Fruit fly (Drosophila melanogaster) whole organism, embryonic: ENCODE data around the gene CG7183.

Experiments
- Atf-2 ChIP-seq: fragments of 200-800 bp; sonication (Bioruptor generic); optimal IDR thresholded peaks from 2 replicates; lab custom pipeline; 2016; ENCODE audit warnings: missing biosample characterization, missing genetic modification characterization
- Awh ChIP-seq: fragments of 200-800 bp; sonication (Bioruptor generic); IDR thresholded peaks from 2 replicates; pipeline ENCODE4, ENCODE4 v1.3.6; 2022; ENCODE audit warnings: missing biosample characterization, missing genetic modification characterization
- Bteb2 ChIP-seq: fragments of 200-800 bp; sonication (Bioruptor generic); optimal IDR thresholded peaks from 2 replicates; lab custom pipeline; 2016; ENCODE audit warnings: missing biosample characterization, missing genetic modification characterization
- CG10654 ChIP-seq: fragments of 200-800 bp; sonication (Bioruptor generic); optimal IDR thresholded peaks from 2 replicates; lab custom pipeline; 2016; ENCODE audit warnings: missing biosample characterization, missing genetic modification characterization
- CG12071 ChIP-seq: fragments of 200-800 bp; sonication (Bioruptor generic); optimal IDR thresholded peaks from 3 replicates; lab custom pipeline; 2018; ENCODE audit warnings: missing biosample characterization, mild to moderate bottlenecking, missing genetic modification characterization
- CG12299 ChIP-seq: fragments of 200-800 bp; sonication (Bioruptor generic); optimal IDR thresholded peaks from 2 replicates; lab custom pipeline; 2018; ENCODE audit warnings: missing biosample characterization, mild to moderate bottlenecking, missing genetic modification characterization
- CG13775 ChIP-seq: fragments of 200-800 bp; sonication (Bioruptor generic); optimal IDR thresholded peaks from 3 replicates; lab custom pipeline; 2017; ENCODE audit warnings: missing biosample characterization, mild to moderate bottlenecking, missing genetic modification characterization
- CG15011 ChIP-seq: fragments of 200-800 bp; sonication (Bioruptor generic); optimal IDR thresholded peaks from 3 replicates; lab custom pipeline; 2018; ENCODE audit warnings: missing biosample characterization, mild to moderate bottlenecking, missing genetic modification characterization
- CG15514 ChIP-seq: fragments of 200-800 bp; sonication (Bioruptor generic); optimal IDR thresholded peaks from 3 replicates; lab custom pipeline; 2017; ENCODE audit warnings: missing biosample characterization, missing genetic modification characterization, mild to moderate bottlenecking, moderate library complexity, missing genetic modification reagents
- CG16815 ChIP-seq: fragments of 200-800 bp; sonication (Bioruptor generic); optimal IDR thresholded peaks from 3 replicates; lab custom pipeline; 2017; ENCODE audit warnings: missing biosample characterization, mild to moderate bottlenecking, missing genetic modification characterization
- CG16863 ChIP-seq: fragments of 200-800 bp; sonication (Bioruptor generic); optimal IDR thresholded peaks from 3 replicates; lab custom pipeline; 2016; ENCODE audit warnings: missing biosample characterization, missing genetic modification characterization
- CG17361 ChIP-seq: fragments of 200-800 bp; sonication (Bioruptor generic); IDR thresholded peaks from 3 replicates; pipeline ENCODE4 v1.3.6; 2022; ENCODE audit warnings: missing biosample characterization, missing genetic modification characterization
- CG1792 ChIP-seq: fragments of 200-800 bp; sonication (Bioruptor generic); optimal IDR thresholded peaks from 2 replicates; lab custom pipeline; 2016; ENCODE audit warnings: missing biosample characterization, missing genetic modification characterization
- CG3065 ChIP-seq: fragments of 200-800 bp; sonication (Bioruptor generic); optimal IDR thresholded peaks from 2 replicates; lab custom pipeline; 2016; ENCODE audit warnings: missing biosample characterization, missing genetic modification characterization
- CG31441 ChIP-seq: fragments of 200-800 bp; sonication (Bioruptor generic); IDR thresholded peaks from 2 replicates; pipeline ENCODE4 v1.3.6; 2022; ENCODE audit warnings: missing biosample characterization, missing genetic modification characterization
- CG7372 ChIP-seq: fragments of 200-800 bp; sonication (Bioruptor generic); IDR thresholded peaks from 2 replicates; pipeline ENCODE4 v1.3.6; 2022; ENCODE audit warnings: missing biosample characterization, missing genetic modification characterization
- CG8290 ChIP-seq, 3 experiments: fragments of 200-800 bp; sonication (Bioruptor generic); optimal IDR thresholded peaks; 2 replicates each; lab custom pipeline; 2016 to 2019; ENCODE audit warnings: missing biosample characterization in 3 of 3, missing genetic modification characterization in 3 of 3, mild to moderate bottlenecking in 2 of 3, moderate library complexity in 1 of 3
- Dref ChIP-seq: fragments of 200-800 bp; sonication (Bioruptor generic); IDR thresholded peaks from 2 replicates; pipeline ENCODE4 v1.3.6; 2022; ENCODE audit warnings: missing biosample characterization, missing genetic modification characterization
- Ets97D ChIP-seq: fragments of 200-800 bp; sonication (Bioruptor generic); optimal IDR thresholded peaks from 3 replicates; lab custom pipeline; 2016; ENCODE audit warnings: missing biosample characterization, missing genetic modification characterization
- Fer3 ChIP-seq: fragments of 200-800 bp; sonication (Bioruptor generic); optimal IDR thresholded peaks from 2 replicates; lab custom pipeline; 2018; ENCODE audit warnings: missing biosample characterization, mild to moderate bottlenecking, missing genetic modification characterization, moderate library complexity
- Jarid2 ChIP-seq: fragments of 200-800 bp; sonication (Bioruptor generic); optimal IDR thresholded peaks from 3 replicates; lab custom pipeline; 2017; ENCODE audit warnings: mild to moderate bottlenecking, missing biosample characterization, missing genetic modification reagents, missing genetic modification characterization
- Lhr ChIP-seq: fragments of 200-800 bp; sonication (Bioruptor generic); optimal IDR thresholded peaks from 3 replicates; lab custom pipeline; 2017; ENCODE audit warnings: mild to moderate bottlenecking, missing biosample characterization, missing genetic modification reagents, missing genetic modification characterization
- NC2α ChIP-seq: fragments of 200-800 bp; sonication (Bioruptor generic); optimal IDR thresholded peaks from 2 replicates; lab custom pipeline; 2016; ENCODE audit warnings: missing biosample characterization, missing genetic modification characterization
- Oaz ChIP-seq: fragments of 200-800 bp; sonication (Bioruptor generic); IDR thresholded peaks from 2 replicates; pipeline ENCODE4 v1.3.6; 2022; ENCODE audit warnings: missing biosample characterization, missing genetic modification characterization
- Sox102F ChIP-seq: fragments of 200-800 bp; sonication (Bioruptor generic); optimal IDR thresholded peaks from 2 replicates; lab custom pipeline; 2018; ENCODE audit warnings: missing biosample characterization, mild to moderate bottlenecking, missing genetic modification characterization, moderate library complexity
- Tbp ChIP-seq: fragments of >200 bp; optimal IDR thresholded peaks from 2 replicates; lab custom pipeline; 2018; ENCODE audit warnings: missing biosample characterization, missing genetic modification characterization
- ac ChIP-seq: fragments of 200-800 bp; sonication (Bioruptor generic); optimal IDR thresholded peaks from 3 replicates; lab custom pipeline; 2017; ENCODE audit warnings: missing biosample characterization, mild to moderate bottlenecking, missing genetic modification characterization
- ap ChIP-seq: fragments of 200-800 bp; sonication (Bioruptor generic); IDR thresholded peaks from 2 replicates; pipeline ENCODE4 v1.3.6; 2022; ENCODE audit warnings: missing biosample characterization, missing genetic modification characterization
- bbx ChIP-seq: fragments of 200-800 bp; sonication (Bioruptor generic); IDR thresholded peaks from 2 replicates; pipeline ENCODE4 v1.3.6; 2022; ENCODE audit warnings: missing biosample characterization, missing genetic modification characterization; ENCODE audit not compliant: partially characterized antibody
- bcd ChIP-seq: fragments of 200-800 bp; sonication (Bioruptor generic); optimal IDR thresholded peaks from 2 replicates; lab custom pipeline; 2017; ENCODE audit warnings: missing biosample characterization, mild to moderate bottlenecking, missing genetic modification characterization
- chinmo ChIP-seq: fragments of 200-800 bp; sonication (Bioruptor generic); IDR thresholded peaks from 4 replicates; pipeline ENCODE4 v1.3.6; 2022; ENCODE audit warnings: missing biosample characterization, missing genetic modification characterization; ENCODE audit not compliant: partially characterized antibody
- croc ChIP-seq: fragments of 200-800 bp; sonication (Bioruptor generic); conservative IDR thresholded peaks from 3 replicates; pipeline ENCODE4 v1.3.6; 2022; ENCODE audit warnings: missing biosample characterization, missing genetic modification characterization
- cwo ChIP-seq: fragments of 200-800 bp; sonication (Bioruptor generic); optimal IDR thresholded peaks from 3 replicates; lab custom pipeline; 2017; ENCODE audit warnings: missing biosample characterization, missing genetic modification characterization, mild to moderate bottlenecking, moderate library complexity, missing genetic modification reagents
- dan ChIP-seq: fragments of 200-800 bp; sonication (Bioruptor generic); IDR thresholded peaks from 2 replicates; pipeline ENCODE4 v1.3.6; 2022; ENCODE audit warnings: missing biosample characterization, missing genetic modification characterization
- ftz-f1 ChIP-seq: fragments of 200-800 bp; sonication (Bioruptor generic); optimal IDR thresholded peaks from 2 replicates; lab custom pipeline; 2016; ENCODE audit warnings: missing biosample characterization, missing genetic modification characterization
- grau ChIP-seq: fragments of 200-800 bp; optimal IDR thresholded peaks from 3 replicates; lab custom pipeline; 2019; ENCODE audit warnings: missing biosample characterization, mild to moderate bottlenecking, missing genetic modification characterization, moderate library complexity
- gsb ChIP-seq: fragments of 200-800 bp; sonication (Bioruptor generic); IDR thresholded peaks from 2 replicates; pipeline ENCODE4 v1.3.6; 2022; ENCODE audit warnings: missing biosample characterization, missing genetic modification characterization
- hkb ChIP-seq, 2 experiments: fragments of 200-800 bp in 1 of 2; fragments of >200 bp in 1 of 2; sonication (Bioruptor generic) in 1 of 2; IDR thresholded peaks in 1 of 2; optimal IDR thresholded peaks in 1 of 2; 2 replicates each; pipeline versions ENCODE4 v1.3.6 to Lab custom; 2017 to 2022; ENCODE audit warnings: missing biosample characterization in 1 of 2, missing genetic modification characterization in 1 of 2
- jing ChIP-seq: fragments of 200-800 bp; sonication (Bioruptor generic); optimal IDR thresholded peaks from 2 replicates; lab custom pipeline; 2018; ENCODE audit warnings: missing biosample characterization, mild to moderate bottlenecking, missing genetic modification characterization
- ken ChIP-seq: fragments of 200-800 bp; sonication (Bioruptor generic); IDR thresholded peaks from 3 replicates; pipeline ENCODE4 v1.3.6; 2022; ENCODE audit warnings: missing biosample characterization, missing genetic modification characterization
- nmo ChIP-seq: fragments of 200-800 bp; sonication (Bioruptor generic); optimal IDR thresholded peaks from 2 replicates; lab custom pipeline; 2018; ENCODE audit warnings: missing biosample characterization, mild to moderate bottlenecking, missing genetic modification characterization, moderate library complexity
- org-1 ChIP-seq: fragments of 200-800 bp; sonication (Bioruptor generic); optimal IDR thresholded peaks from 2 replicates; lab custom pipeline; 2017; ENCODE audit warnings: missing biosample characterization, missing genetic modification characterization
- pb ChIP-seq: fragments of 200-800 bp; sonication (Bioruptor generic); optimal IDR thresholded peaks from 3 replicates; lab custom pipeline; 2016; ENCODE audit warnings: missing biosample characterization, missing genetic modification characterization
- pho ChIP-seq: fragments of 200-800 bp; sonication (Bioruptor generic); optimal IDR thresholded peaks from 2 replicates; lab custom pipeline; 2016; ENCODE audit warnings: missing biosample characterization, missing genetic modification characterization
- pnt ChIP-seq: fragments of 200-800 bp; sonication (Bioruptor generic); optimal IDR thresholded peaks from 3 replicates; lab custom pipeline; 2016; ENCODE audit warnings: missing biosample characterization, missing genetic modification characterization
- ranshi ChIP-seq: fragments of 200-800 bp; sonication (Bioruptor generic); IDR thresholded peaks from 2 replicates; pipeline ENCODE4 v1.3.6; 2022; ENCODE audit warnings: missing biosample characterization, missing genetic modification characterization
- sens-2 ChIP-seq: fragments of 200-800 bp; sonication (Bioruptor generic); IDR thresholded peaks from 2 replicates; pipeline ENCODE4 v1.3.6; 2022; ENCODE audit warnings: missing biosample characterization, missing genetic modification characterization
- sr ChIP-seq: fragments of 200-800 bp; sonication (Bioruptor generic); IDR thresholded peaks from 3 replicates; pipeline ENCODE4 v1.3.6; 2022; ENCODE audit warnings: missing biosample characterization, missing genetic modification characterization
- tin ChIP-seq: fragments of 200-800 bp; sonication (Bioruptor generic); optimal IDR thresholded peaks from 3 replicates; lab custom pipeline; 2016; ENCODE audit warnings: missing biosample characterization, missing genetic modification characterization
- vnd ChIP-seq: fragments of 200-800 bp; sonication (Bioruptor generic); IDR thresholded peaks from 3 replicates; pipeline ENCODE4 v1.3.6; 2022; ENCODE audit warnings: missing biosample characterization, missing genetic modification characterization; ENCODE audit not compliant: partially characterized antibody

Gene CG7183

DNA sequence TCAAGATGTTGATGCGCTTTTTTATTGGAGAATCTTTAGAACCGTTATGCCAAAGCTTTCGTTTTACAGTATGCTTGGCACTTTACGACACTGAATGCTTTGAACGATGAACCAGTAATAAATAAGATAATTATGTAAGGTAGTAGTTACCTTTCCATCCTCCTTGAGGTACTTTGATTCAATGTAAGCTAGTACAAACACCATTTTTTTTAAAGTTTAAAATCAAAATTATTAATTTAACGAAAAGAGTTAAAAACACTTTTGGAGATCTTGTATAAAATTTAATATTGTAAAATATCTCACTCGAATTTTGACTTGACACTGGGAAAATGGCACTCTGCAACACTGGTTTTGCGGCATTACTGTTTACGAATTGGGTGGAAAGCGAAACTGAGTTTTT lies 35.1 kb downstream of the CG7183 start, which contains the start of the genes Arp5 and CG7208 (continued):
- TF ChIP-seq ken (GFP tag; lab: Robert Waterston, UW) (peak; percentile 63; the same call in 1 of the 3 replicates), Oaz (GFP tag; lab: Robert Waterston, UW) (no peak), gsb (GFP tag; lab: Robert Waterston, UW) (0 out of 2 replicates have a peak, but pooled peaks have one; percentile 8), CG17361 (GFP tag; lab: Robert Waterston, UW) (peak; percentile 67), Ets97D (GFP tag; lab: Kevin White, UChicago) (peak; percentile 70), NC2α (GFP tag; lab: Kevin White, UChicago) (peak; percentile 6), pb (GFP tag; lab: Kevin White, UChicago) (no peak), CG10654 (GFP tag; lab: Kevin White, UChicago) (peak; percentile 60), CG12071 (GFP tag; lab: Kevin White, UChicago) (no peak), ap (0 out of 2 replicates have a peak, but pooled peaks have one; percentile 30), Jarid2 (GFP tag; lab: Kevin White, UChicago) (no peak), sr (no peak), ac (GFP tag; lab: Kevin White, UChicago) (no peak), Bteb2 (GFP tag; lab: Kevin White, UChicago) (peak; percentile 72), tin (peak; percentile 71), pnt (peak; percentile 18), Awh (no peak), Tbp (GFP tag; lab: Kevin White, UChicago) (no peak), Lhr (GFP tag; lab: Kevin White, UChicago) (peak; percentile 55), vnd (GFP tag; lab: Robert Waterston, UW) (no peak), CG1792 (peak; percentile 4), Dref (GFP tag; lab: Robert Waterston, UW) (no peak), jing (GFP tag; lab: Kevin White, UChicago) (no peak), bbx (GFP tag; lab: Robert Waterston, UW) (0 out of 2 replicates have a peak, but pooled peaks have one; percentile 12), CG16863 (peak; percentile 30), Fer3 (tag; lab: Kevin White, UChicago) (peak; percentile 77), sens-2 (GFP tag; lab: Robert Waterston, UW) (no peak), CG15011 (GFP tag; lab: Kevin White, UChicago) (no peak), CG3065 (GFP tag; lab: Kevin White, UChicago) (no peak), CG13775 (peak; percentile 78), CG31441 (peak; percentile 73), pho (GFP tag; lab: Kevin White, UChicago) (peak; percentile 80), cwo (GFP tag; lab: Kevin White, UChicago) (peak; percentile 42), hkb (optimal IDR thresholded peaks at IDR 0.05; lab: Kevin White, UChicago) (no peak), hkb (GFP tag; IDR thresholded peaks at IDR 0.05; lab: Robert Waterston, UW) (peak; percentile 62), chinmo (GFP tag; lab: Robert Waterston, UW) (no peak), Sox102F (GFP tag; lab: Kevin White, UChicago) (no peak), bcd (peak; percentile 74), org-1 (no peak), CG12299 (peak; percentile 55), grau (tag; lab: Kevin White, UChicago) (peak; percentile 79), CG7372 (GFP tag; lab: Robert Waterston, UW) (peak; percentile 66), ranshi (peak; percentile 57), CG16815 (peak; percentile 55), CG15514 (peak; percentile 98), nmo (GFP tag; lab: Kevin White, UChicago) (peak; percentile 83), CG8290 (GFP tag; optimal IDR thresholded peaks at IDR 0.05; lab: Kevin White, UChicago) (peak; percentile 66), CG8290 (tag; optimal IDR thresholded peaks at IDR 0.05; lab: Kevin White, UChicago) (peak in 1 of 2 experiments; percentile 34), Atf-2 (GFP tag; lab: Kevin White, UChicago) (peak; percentile 48), dan (GFP tag; lab: Robert Waterston, UW) (no peak), croc (0 out of 3 replicates have a peak, but pooled peaks have one; percentile 19), ftz-f1 (GFP tag; lab: Kevin White, UChicago) (no peak)
